Fruit fly (Drosophila melanogaster) whole organism, embryonic: ENCODE data around the gene Dup99B.
A peak's percentile ranks its signal among the peaks of the same experiment; 100 is the strongest.

ENCODE experiments used
- CG10366 ChIP-seq: fragments of 200-800 bp; sonication (Bioruptor generic); IDR thresholded peaks from 2 replicates; pipeline ENCODE4 v1.3.6; 2022; ENCODE audit warnings: missing biosample characterization, missing genetic modification characterization
- CG10565 ChIP-seq: fragments of 200-800 bp; sonication (Bioruptor generic); optimal IDR thresholded peaks from 3 replicates; lab custom pipeline; 2016; ENCODE audit warnings: missing biosample characterization, mild to moderate bottlenecking, missing genetic modification characterization
- CG10654 ChIP-seq: fragments of 200-800 bp; sonication (Bioruptor generic); optimal IDR thresholded peaks from 2 replicates; lab custom pipeline; 2016; ENCODE audit warnings: missing biosample characterization, missing genetic modification characterization
- CG10959 ChIP-seq: fragments of 200-800 bp; sonication (Bioruptor generic); IDR thresholded peaks from 2 replicates; pipeline ENCODE4 v1.3.6; 2022; ENCODE audit warnings: missing biosample characterization, missing genetic modification characterization
- CG10979 ChIP-seq: fragments of 200-800 bp; sonication (Bioruptor generic); optimal IDR thresholded peaks from 2 replicates; lab custom pipeline; 2018; ENCODE audit warnings: missing biosample characterization, mild to moderate bottlenecking, missing genetic modification characterization, moderate library complexity
- CG11695 ChIP-seq: fragments of 200-800 bp; sonication (Bioruptor generic); IDR thresholded peaks from 3 replicates; pipeline ENCODE4 v1.3.6; 2022; ENCODE audit warnings: missing biosample characterization, missing genetic modification characterization
- CG13775 ChIP-seq: fragments of 200-800 bp; sonication (Bioruptor generic); optimal IDR thresholded peaks from 3 replicates; lab custom pipeline; 2017; ENCODE audit warnings: missing biosample characterization, mild to moderate bottlenecking, missing genetic modification characterization
- CG17361 ChIP-seq: fragments of 200-800 bp; sonication (Bioruptor generic); IDR thresholded peaks from 3 replicates; pipeline ENCODE4 v1.3.6; 2022; ENCODE audit warnings: missing biosample characterization, missing genetic modification characterization
- CG2129 ChIP-seq: fragments of 200-800 bp; sonication (Bioruptor generic); IDR thresholded peaks from 2 replicates; pipeline ENCODE4 v1.3.6; 2022; ENCODE audit warnings: missing biosample characterization, missing genetic modification characterization; ENCODE audit not compliant: partially characterized antibody
- CG2875 ChIP-seq: fragments of 200-800 bp; sonication (Bioruptor generic); optimal IDR thresholded peaks from 2 replicates; lab custom pipeline; 2017; ENCODE audit warnings: missing biosample characterization, mild to moderate bottlenecking, missing genetic modification characterization, missing genetic modification reagents
- CG3065 ChIP-seq: fragments of 200-800 bp; sonication (Bioruptor generic); optimal IDR thresholded peaks from 2 replicates; lab custom pipeline; 2016; ENCODE audit warnings: missing biosample characterization, missing genetic modification characterization
- CG33557 ChIP-seq: fragments of 200-800 bp; sonication (Bioruptor generic); optimal IDR thresholded peaks from 2 replicates; lab custom pipeline; 2019; ENCODE audit warnings: missing biosample characterization, mild to moderate bottlenecking, missing genetic modification characterization, moderate library complexity
- CG4820 ChIP-seq: fragments of 200-800 bp; sonication (Bioruptor generic); optimal IDR thresholded peaks from 3 replicates; lab custom pipeline; 2016; ENCODE audit warnings: missing biosample characterization, missing genetic modification characterization
- CG6854 ChIP-seq: fragments of 200-800 bp; sonication (Bioruptor generic); optimal IDR thresholded peaks from 3 replicates; lab custom pipeline; 2017; ENCODE audit warnings: missing biosample characterization, mild to moderate bottlenecking, missing genetic modification characterization
- CG9817 ChIP-seq: fragments of 200-800 bp; sonication (Bioruptor generic); optimal IDR thresholded peaks from 2 replicates; lab custom pipeline; 2018; ENCODE audit warnings: missing biosample characterization, mild to moderate bottlenecking, missing genetic modification characterization, moderate library complexity
- CkIIα-i1 ChIP-seq: fragments of 200-800 bp; sonication (Bioruptor generic); IDR thresholded peaks from 2 replicates; pipeline ENCODE4 v1.3.6; 2022; ENCODE audit warnings: missing biosample characterization, missing genetic modification characterization
- Dfd ChIP-seq, 2 experiments: fragments of >200 bp; optimal IDR thresholded peaks; 2 replicates each; lab custom pipeline; 2017; ENCODE audit warnings: missing biosample characterization in 2 of 2, missing genetic modification characterization in 2 of 2
- Hr78 ChIP-seq, 2 experiments: fragments of 200-800 bp in 1 of 2; fragments of >200 bp in 1 of 2; sonication (Bioruptor generic) in 1 of 2; optimal IDR thresholded peaks; 2 replicates each; lab custom pipeline; 2017 to 2019; ENCODE audit warnings: missing biosample characterization in 2 of 2, missing genetic modification characterization in 2 of 2, mild to moderate bottlenecking in 1 of 2, moderate library complexity in 1 of 2
- Lhr ChIP-seq: fragments of 200-800 bp; sonication (Bioruptor generic); optimal IDR thresholded peaks from 3 replicates; lab custom pipeline; 2017; ENCODE audit warnings: mild to moderate bottlenecking, missing biosample characterization, missing genetic modification reagents, missing genetic modification characterization
- Mad ChIP-seq: fragments of 200-800 bp; sonication (Bioruptor generic); optimal IDR thresholded peaks from 2 replicates; lab custom pipeline; 2016; ENCODE audit warnings: missing biosample characterization, missing genetic modification characterization
- NC2α ChIP-seq: fragments of 200-800 bp; sonication (Bioruptor generic); optimal IDR thresholded peaks from 2 replicates; lab custom pipeline; 2016; ENCODE audit warnings: missing biosample characterization, missing genetic modification characterization
- NK7.1 ChIP-seq: fragments of 200-800 bp; sonication (Bioruptor generic); optimal IDR thresholded peaks from 3 replicates; lab custom pipeline; 2016; ENCODE audit warnings: missing biosample characterization, missing genetic modification characterization
- Nf-YC ChIP-seq: fragments of 200-800 bp; optimal IDR thresholded peaks from 3 replicates; lab custom pipeline; 2019; ENCODE audit warnings: missing biosample characterization, mild to moderate bottlenecking, missing genetic modification characterization, moderate library complexity
- NfI ChIP-seq: fragments of 200-800 bp; sonication (Bioruptor generic); optimal IDR thresholded peaks from 3 replicates; lab custom pipeline; 2018; ENCODE audit warnings: missing biosample characterization, mild to moderate bottlenecking, missing genetic modification characterization, moderate library complexity
- Opbp ChIP-seq: fragments of 200-800 bp; sonication (Bioruptor generic); IDR thresholded peaks from 3 replicates; pipeline ENCODE4 v1.3.6; 2022; ENCODE audit warnings: missing biosample characterization, missing genetic modification characterization; ENCODE audit not compliant: partially characterized antibody
- Ptx1 ChIP-seq: fragments of 200-800 bp; sonication (Bioruptor generic); IDR thresholded peaks from 2 replicates; pipeline ENCODE4 v1.3.6; 2022; ENCODE audit warnings: missing biosample characterization, missing genetic modification characterization
- Ravus ChIP-seq: fragments of 200-800 bp; sonication (Bioruptor generic); IDR thresholded peaks from 2 replicates; pipeline ENCODE4 v1.3.6; 2022; ENCODE audit warnings: missing biosample characterization, missing genetic modification characterization
- Six4 ChIP-seq: fragments of 200-800 bp; sonication (Bioruptor generic); optimal IDR thresholded peaks from 2 replicates; lab custom pipeline; 2016; ENCODE audit warnings: missing biosample characterization, missing genetic modification characterization
- chinmo ChIP-seq: fragments of 200-800 bp; sonication (Bioruptor generic); IDR thresholded peaks from 4 replicates; pipeline ENCODE4 v1.3.6; 2022; ENCODE audit warnings: missing biosample characterization, missing genetic modification characterization; ENCODE audit not compliant: partially characterized antibody
- chm ChIP-seq: fragments of 200-800 bp; sonication (Bioruptor generic); IDR thresholded peaks from 2 replicates; pipeline ENCODE4 v1.3.6; 2022; ENCODE audit warnings: missing biosample characterization, missing genetic modification characterization
- corto ChIP-seq: fragments of 200-800 bp; sonication (Bioruptor generic); optimal IDR thresholded peaks from 2 replicates; lab custom pipeline; 2016; ENCODE audit warnings: missing biosample characterization, mild to moderate bottlenecking, missing genetic modification characterization, moderate library complexity
- disco-r ChIP-seq: fragments of 200-800 bp; sonication (Bioruptor generic); optimal IDR thresholded peaks from 2 replicates; lab custom pipeline; 2016; ENCODE audit warnings: missing biosample characterization, missing genetic modification characterization
- grau ChIP-seq: fragments of 200-800 bp; optimal IDR thresholded peaks from 3 replicates; lab custom pipeline; 2019; ENCODE audit warnings: missing biosample characterization, mild to moderate bottlenecking, missing genetic modification characterization, moderate library complexity
- gsb-n ChIP-seq: fragments of 200-800 bp; sonication (Bioruptor generic); optimal IDR thresholded peaks from 3 replicates; lab custom pipeline; 2018; ENCODE audit warnings: missing biosample characterization, mild to moderate bottlenecking, missing genetic modification characterization
- gt ChIP-seq: fragments of 200-800 bp; sonication (Bioruptor generic); IDR thresholded peaks from 2 replicates; pipeline ENCODE4 v1.3.6; 2022; ENCODE audit warnings: missing biosample characterization, missing genetic modification characterization
- her ChIP-seq: fragments of 200-800 bp; sonication (Bioruptor generic); optimal IDR thresholded peaks from 2 replicates; lab custom pipeline; 2016; ENCODE audit warnings: missing biosample characterization, missing genetic modification characterization
- ind ChIP-seq: fragments of 200-800 bp; sonication (Bioruptor generic); optimal IDR thresholded peaks from 3 replicates; lab custom pipeline; 2016; ENCODE audit warnings: missing biosample characterization, missing genetic modification characterization
- inv ChIP-seq: fragments of 200-800 bp; sonication (Bioruptor generic); IDR thresholded peaks from 2 replicates; pipeline ENCODE4 v1.3.6; 2022; ENCODE audit warnings: missing biosample characterization, missing genetic modification characterization; ENCODE audit not compliant: partially characterized antibody
- jumu ChIP-seq: fragments of 200-800 bp; sonication (Bioruptor generic); optimal IDR thresholded peaks from 3 replicates; lab custom pipeline; 2016; ENCODE audit warnings: missing biosample characterization, missing genetic modification characterization
- klu ChIP-seq: fragments of 200-800 bp; sonication (Bioruptor generic); IDR thresholded peaks from 2 replicates; pipeline ENCODE4 v1.3.6; 2022; ENCODE audit warnings: missing biosample characterization, missing genetic modification characterization
- lab ChIP-seq: fragments of 200-800 bp; sonication (Bioruptor generic); optimal IDR thresholded peaks from 3 replicates; lab custom pipeline; 2017; ENCODE audit warnings: missing biosample characterization, missing genetic modification characterization, mild to moderate bottlenecking, moderate library complexity, missing genetic modification reagents
- luna ChIP-seq: fragments of 200-800 bp; sonication (Bioruptor generic); optimal IDR thresholded peaks from 2 replicates; lab custom pipeline; 2016; ENCODE audit warnings: missing biosample characterization, missing genetic modification characterization
- nau ChIP-seq: fragments of 200-800 bp; sonication (Bioruptor generic); optimal IDR thresholded peaks from 3 replicates; lab custom pipeline; 2017; ENCODE audit warnings: missing biosample characterization, mild to moderate bottlenecking, missing genetic modification characterization, missing genetic modification reagents
- nom ChIP-seq: fragments of 200-800 bp; sonication (Bioruptor generic); optimal IDR thresholded peaks from 2 replicates; lab custom pipeline; 2017; ENCODE audit warnings: missing biosample characterization, missing genetic modification characterization, mild to moderate bottlenecking, moderate library complexity, missing genetic modification reagents
- oc ChIP-seq: fragments of 200-800 bp; sonication (Bioruptor generic); optimal IDR thresholded peaks from 2 replicates; lab custom pipeline; 2018; ENCODE audit warnings: missing biosample characterization, mild to moderate bottlenecking, missing genetic modification characterization, moderate library complexity
- p53 ChIP-seq: fragments of 200-800 bp; sonication (Bioruptor generic); optimal IDR thresholded peaks from 2 replicates; lab custom pipeline; 2016; ENCODE audit warnings: missing biosample characterization, missing genetic modification characterization
- psq ChIP-seq: fragments of 200-800 bp; sonication (Bioruptor generic); optimal IDR thresholded peaks from 2 replicates; lab custom pipeline; 2017; ENCODE audit warnings: missing biosample characterization, missing genetic modification characterization
- slou ChIP-seq: fragments of 200-800 bp; sonication (Bioruptor generic); optimal IDR thresholded peaks from 3 replicates; lab custom pipeline; 2016; ENCODE audit warnings: missing biosample characterization, missing genetic modification characterization
- sug ChIP-seq: fragments of 200-800 bp; optimal IDR thresholded peaks from 2 replicates; lab custom pipeline; 2019; ENCODE audit warnings: missing biosample characterization, mild to moderate bottlenecking, missing genetic modification characterization, moderate library complexity
- tin ChIP-seq: fragments of 200-800 bp; sonication (Bioruptor generic); optimal IDR thresholded peaks from 3 replicates; lab custom pipeline; 2016; ENCODE audit warnings: missing biosample characterization, missing genetic modification characterization
- trh ChIP-seq: fragments of 200-800 bp; sonication (Bioruptor generic); optimal IDR thresholded peaks from 2 replicates; lab custom pipeline; 2016; ENCODE audit warnings: missing biosample characterization, missing genetic modification characterization
- zfh1 ChIP-seq: fragments of 200-800 bp; sonication (Bioruptor generic); IDR thresholded peaks from 3 replicates; pipeline ENCODE4 v1.3.6; 2022; ENCODE audit warnings: missing biosample characterization, missing genetic modification characterization

Dup99B gene

dm6 chr3R:29696359-29696758 lies 18.8 kb downstream of the Dup99B start (continued):
- TF ChIP-seq chinmo (GFP tag; lab: Robert Waterston, UW), result no peak
- no peak for TF ChIP-seq luna (GFP tag; lab: Kevin White, UChicago)
- TF ChIP-seq CG6854 (GFP tag; lab: Kevin White, UChicago), result no peak
- no peak for TF ChIP-seq Dfd (GFP tag; optimal IDR thresholded peaks at IDR 0.05; lab: Kevin White, UChicago)
- no peak for TF ChIP-seq CG3065 (GFP tag; lab: Kevin White, UChicago)
- TF ChIP-seq NC2α (GFP tag; lab: Kevin White, UChicago), result no peak
- TF ChIP-seq CG2129 (GFP tag; lab: Robert Waterston, UW), result no peak
- no peak for TF ChIP-seq Ravus
- TF ChIP-seq nau (GFP tag; lab: Kevin White, UChicago), result no peak
- TF ChIP-seq ind (GFP tag; lab: Kevin White, UChicago), result no peak
- no peak; the same call in 1 of the 2 replicates for TF ChIP-seq CG10959
- TF ChIP-seq Opbp (GFP tag; lab: Robert Waterston, UW), result no peak
- TF ChIP-seq sug (tag; lab: Kevin White, UChicago), result no peak
- TF ChIP-seq CkIIα-i1 (GFP tag; lab: Robert Waterston, UW), result no peak
- no peak for TF ChIP-seq slou (GFP tag; lab: Kevin White, UChicago)
- TF ChIP-seq CG10654 (GFP tag; lab: Kevin White, UChicago), result no peak
- peak; percentile 42 for TF ChIP-seq tin (GFP tag; lab: Kevin White, UChicago)
- TF ChIP-seq Nf-YC (tag; lab: Kevin White, UChicago), result no peak
- 0 out of 3 replicates have a peak, but pooled peaks have one; percentile 13 for TF ChIP-seq CG17361
- TF ChIP-seq NK7.1 (GFP tag; lab: Kevin White, UChicago), result no peak
- TF ChIP-seq lab, result no peak
- TF ChIP-seq inv (GFP tag; lab: Robert Waterston, UW), result no peak
- no peak for TF ChIP-seq trh (GFP tag; lab: Kevin White, UChicago)
- no peak for TF ChIP-seq psq
- peak; percentile 14 for TF ChIP-seq gsb-n (tag; lab: Kevin White, UChicago)
- TF ChIP-seq CG13775 (GFP tag; lab: Kevin White, UChicago), result no peak
- no peak for TF ChIP-seq CG10565 (GFP tag; lab: Kevin White, UChicago)
- TF ChIP-seq Six4, result no peak
- TF ChIP-seq disco-r (GFP tag; lab: Kevin White, UChicago), result no peak
- no peak for TF ChIP-seq Lhr
- TF ChIP-seq CG2875 (GFP tag; lab: Kevin White, UChicago), result no peak
- TF ChIP-seq Mad (GFP tag; lab: Kevin White, UChicago), result no peak
- TF ChIP-seq CG33557 (GFP tag; lab: Kevin White, UChicago), result no peak
- peak; percentile 30 for TF ChIP-seq CG4820 (GFP tag; lab: Kevin White, UChicago)
- no peak for TF ChIP-seq nom (GFP tag; lab: Kevin White, UChicago)
- no peak for TF ChIP-seq corto (GFP tag; lab: Kevin White, UChicago)

- TF ChIP-seq Ptx1 (GFP tag; lab: Robert Waterston, UW) (no peak), Hr78 (GFP tag; optimal IDR thresholded peaks at IDR 0.05; lab: Kevin White, UChicago) (no peak), chm (GFP tag; lab: Robert Waterston, UW) (no peak), luna (GFP tag; lab: Kevin White, UChicago) (no peak), klu (no peak), CG10979 (tag; lab: Kevin White, UChicago) (no peak), gt (no peak), NfI (GFP tag; lab: Kevin White, UChicago) (no peak), oc (tag; lab: Kevin White, UChicago) (no peak), jumu (no peak), CG9817 (no peak), zfh1 (GFP tag; lab: Robert Waterston, UW) (no peak), NK7.1 (GFP tag; lab: Kevin White, UChicago) (no peak), p53 (no peak), her (GFP tag; lab: Kevin White, UChicago) (no peak), grau (tag; lab: Kevin White, UChicago) (no peak), CG11695 (GFP tag; lab: Robert Waterston, UW) (no peak), CG10366 (GFP tag; lab: Robert Waterston, UW) (no peak)
Measured at dm6 chr3R:29695744-29696143, 19.4 kb downstream of the Dup99B start.
